Worm (Caenorhabditis elegans): ENCODE results near the gene T24E12.10.

DNA sequence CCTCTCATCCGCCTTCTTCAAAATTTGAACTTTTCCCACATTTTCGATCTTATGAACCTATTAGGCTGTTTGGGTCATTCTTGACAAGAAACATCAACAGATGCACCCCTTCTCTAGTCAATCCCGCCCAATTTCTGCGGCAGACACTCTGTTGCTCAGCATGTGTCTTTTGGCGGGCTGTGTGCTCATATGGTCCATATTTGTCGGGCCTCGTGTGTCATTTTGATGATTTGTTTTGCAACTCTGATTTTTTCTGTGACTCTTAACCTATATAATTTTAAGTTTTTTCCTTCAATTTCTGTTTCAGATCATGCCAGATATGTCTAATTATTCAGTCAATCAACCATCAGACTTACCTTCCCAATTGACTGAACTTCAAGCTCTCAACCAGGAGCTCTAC, 14.1 kb upstream of the T24E12.10 start, which contains the start of gene T24E12.13:
- TF ChIP-seq unc-3 (GFP tag; conservative IDR thresholded peaks at IDR 0.05) (no peak), unc-3 (tag; optimal IDR thresholded peaks at IDR 0.05) (no peak), ama-1 (optimal IDR thresholded peaks at IDR 0.05) (no peak), pax-1 (tag; optimal IDR thresholded peaks at IDR 0.05) (no peak)
